Fruit fly (Drosophila melanogaster): ENCODE data around the gene CheB38b.

Gene CheB38b

dm6 chr2L:20808510-20809195, 8.4 kb downstream of the CheB38b start:
- TF ChIP-seq pad (GFP tag; optimal IDR thresholded peaks at IDR 0.05) = peak; percentile 81
- TF ChIP-seq Clk (GFP tag; optimal IDR thresholded peaks at IDR 0.05) = peak; percentile 5
- no peak for TF ChIP-seq CG5204 (GFP tag; optimal IDR thresholded peaks at IDR 0.05)
- no peak for TF ChIP-seq cnc (optimal IDR thresholded peaks at IDR 0.05)

- TF ChIP-seq tj (GFP tag; optimal IDR thresholded peaks at IDR 0.05) = no peak
- no peak for TF ChIP-seq CG12768 (GFP tag; optimal IDR thresholded peaks at IDR 0.05)
- no peak for TF ChIP-seq toe (GFP tag; optimal IDR thresholded peaks at IDR 0.05)
- TF ChIP-seq CG5204 (GFP tag; optimal IDR thresholded peaks at IDR 0.05) = no peak
- TF ChIP-seq CG7101 (tag; optimal IDR thresholded peaks at IDR 0.05) = peak; percentile 13
- TF ChIP-seq ovo (GFP tag; optimal IDR thresholded peaks at IDR 0.05) = no peak
- TF ChIP-seq CG7045 (GFP tag; optimal IDR thresholded peaks at IDR 0.05) = peak; percentile 33
- peak; percentile 58 for TF ChIP-seq CG33017 (tag; optimal IDR thresholded peaks at IDR 0.05)
- no peak for TF ChIP-seq CG11617 (GFP tag; optimal IDR thresholded peaks at IDR 0.05)
- TF ChIP-seq Clk (GFP tag; optimal IDR thresholded peaks at IDR 0.05) = no peak
- no peak for TF ChIP-seq Crg-1 (GFP tag; optimal IDR thresholded peaks at IDR 0.05)
- no peak for TF ChIP-seq CG14711 (tag; optimal IDR thresholded peaks at IDR 0.05)
- TF ChIP-seq Hr96 (GFP tag; optimal IDR thresholded peaks at IDR 0.05) = no peak
- peak; percentile 24 for TF ChIP-seq pad (GFP tag; optimal IDR thresholded peaks at IDR 0.05)
Measured at dm6 chr2L:20807617-20808509, 9.2 kb downstream of the CheB38b start.

dm6 chr2L:20806619-20807018, 10.5 kb downstream of the CheB38b start:
- TF ChIP-seq CG5204 (GFP tag; optimal IDR thresholded peaks at IDR 0.05) (no peak), bab1 (GFP tag; optimal IDR thresholded peaks at IDR 0.05) (no peak), toe (GFP tag; optimal IDR thresholded peaks at IDR 0.05) (no peak), Crg-1 (GFP tag; optimal IDR thresholded peaks at IDR 0.05) (no peak), Clk (GFP tag; optimal IDR thresholded peaks at IDR 0.05) (no peak), CG14711 (tag; optimal IDR thresholded peaks at IDR 0.05) (no peak), pad (GFP tag; optimal IDR thresholded peaks at IDR 0.05) (no peak), CG12768 (GFP tag; optimal IDR thresholded peaks at IDR 0.05) (no peak), CG7101 (tag; optimal IDR thresholded peaks at IDR 0.05) (no peak), cic (GFP tag; optimal IDR thresholded peaks at IDR 0.05) (no peak), Mnt (GFP tag; optimal IDR thresholded peaks at IDR 0.05) (no peak), tj (GFP tag; optimal IDR thresholded peaks at IDR 0.05) (no peak), cnc (optimal IDR thresholded peaks at IDR 0.05) (no peak), Hr96 (GFP tag; optimal IDR thresholded peaks at IDR 0.05) (no peak), CG11617 (GFP tag; optimal IDR thresholded peaks at IDR 0.05) (no peak)

dm6 chr2L:20805624-20806339, 11.3 kb downstream of the CheB38b start:
- TF ChIP-seq tj (GFP tag; optimal IDR thresholded peaks at IDR 0.05) (peak; percentile 93), CG7045 (GFP tag; optimal IDR thresholded peaks at IDR 0.05) (peak; percentile 45), cnc (optimal IDR thresholded peaks at IDR 0.05) (no peak), CG14711 (tag; optimal IDR thresholded peaks at IDR 0.05) (peak; percentile 81), Hr96 (GFP tag; optimal IDR thresholded peaks at IDR 0.05) (no peak), CG33017 (tag; optimal IDR thresholded peaks at IDR 0.05) (peak; percentile 72), bab1 (GFP tag; optimal IDR thresholded peaks at IDR 0.05) (peak; percentile 91), cic (GFP tag; optimal IDR thresholded peaks at IDR 0.05) (no peak), ovo (GFP tag; optimal IDR thresholded peaks at IDR 0.05) (no peak), CG5204 (GFP tag; optimal IDR thresholded peaks at IDR 0.05) (peak; percentile 64), CG1620 (GFP tag; optimal IDR thresholded peaks at IDR 0.05) (peak; percentile 32), toe (GFP tag; optimal IDR thresholded peaks at IDR 0.05) (no peak), kay (GFP tag; ENCODE audit: borderline replicate concordance) (peak; percentile 70), Clk (GFP tag; optimal IDR thresholded peaks at IDR 0.05) (no peak), pad (GFP tag; optimal IDR thresholded peaks at IDR 0.05) (peak; percentile 64), Mnt (GFP tag; optimal IDR thresholded peaks at IDR 0.05) (peak; percentile 20), Crg-1 (GFP tag; optimal IDR thresholded peaks at IDR 0.05) (peak; percentile 51), CG7101 (tag; optimal IDR thresholded peaks at IDR 0.05) (peak; percentile 82), CG11617 (GFP tag; optimal IDR thresholded peaks at IDR 0.05) (peak; percentile 75), CG12768 (GFP tag; optimal IDR thresholded peaks at IDR 0.05) (peak; percentile 73)

- TF ChIP-seq CG12768 (GFP tag; optimal IDR thresholded peaks at IDR 0.05) (no peak), CG1620 (GFP tag; optimal IDR thresholded peaks at IDR 0.05) (no peak), tj (GFP tag; optimal IDR thresholded peaks at IDR 0.05) (no peak), Hr96 (GFP tag; optimal IDR thresholded peaks at IDR 0.05) (no peak), CG33017 (tag; optimal IDR thresholded peaks at IDR 0.05) (no peak), cic (GFP tag; optimal IDR thresholded peaks at IDR 0.05) (no peak), pad (GFP tag; optimal IDR thresholded peaks at IDR 0.05) (no peak), Mnt (GFP tag; optimal IDR thresholded peaks at IDR 0.05) (no peak), CG7101 (tag; optimal IDR thresholded peaks at IDR 0.05) (no peak), bab1 (GFP tag; optimal IDR thresholded peaks at IDR 0.05) (no peak), CG14711 (tag; optimal IDR thresholded peaks at IDR 0.05) (no peak), CG7045 (GFP tag; optimal IDR thresholded peaks at IDR 0.05) (no peak), CG5204 (GFP tag; optimal IDR thresholded peaks at IDR 0.05) (no peak), kay (GFP tag; ENCODE audit: borderline replicate concordance) (no peak), toe (GFP tag; optimal IDR thresholded peaks at IDR 0.05) (no peak), Crg-1 (GFP tag; optimal IDR thresholded peaks at IDR 0.05) (no peak), ovo (GFP tag; optimal IDR thresholded peaks at IDR 0.05) (no peak), Clk (GFP tag; optimal IDR thresholded peaks at IDR 0.05) (no peak)
Measured at dm6 chr2L:20803733-20804164, 13.3 kb downstream of the CheB38b start.
